Worm (Caenorhabditis elegans) whole organism, L4/young adult: ENCODE results near the gene T27E4.7.

Source experiments
- W03F9.2 ChIP-seq: fragments of 150-350 bp; optimal IDR thresholded peaks from 2 replicates; lab custom pipeline; 2014; ENCODE audit warnings: missing biosample characterization, missing genetic modification characterization
- dao-5 ChIP-seq: sonication (generic microtip); optimal IDR thresholded peaks from 2 replicates; lab custom pipeline; 2016; ENCODE audit warnings: missing genotype, missing genetic modification characterization, moderate library complexity, missing compliant biosample characterization
- him-1 ChIP-seq: sonication (generic microtip); optimal IDR thresholded peaks from 2 replicates; lab custom pipeline; 2016; ENCODE audit warnings: missing genotype, missing genetic modification reagents, missing genetic modification characterization, missing compliant biosample characterization

DNA sequence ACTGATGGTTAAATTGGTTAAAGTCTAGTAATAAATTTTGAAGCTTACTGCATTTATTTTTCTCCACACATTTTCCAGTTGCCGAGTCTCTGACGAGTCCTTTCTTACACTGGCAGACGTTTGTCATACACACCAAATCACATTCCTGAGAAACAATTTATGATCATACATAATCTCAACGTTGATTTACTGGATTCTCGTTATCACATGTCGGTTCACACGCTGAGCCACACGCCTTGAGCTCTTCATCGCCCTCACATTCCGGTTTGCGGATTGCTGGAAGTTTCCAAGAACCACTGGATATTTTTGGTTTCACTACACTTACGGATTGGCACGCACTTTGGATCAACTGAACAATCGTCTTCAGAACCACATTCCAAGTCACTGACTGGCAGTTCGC lies 20.5 kb downstream of the T27E4.7 start:
- TF ChIP-seq him-1 (tag; lab: Kevin White, UChicago) (no peak), dao-5 (tag; lab: Kevin White, UChicago) (no peak), W03F9.2 (tag; lab: Kevin White, UChicago) (no peak)
